Worm (Caenorhabditis elegans) whole organism, mixed stage, embryonic: ENCODE results near the gene R07E5.11.

Experiments
- M03D4.4 ChIP-seq: sonication (generic microtip); optimal IDR thresholded peaks from 2 replicates; lab custom pipeline; 2017; ENCODE audit warnings: mild to moderate bottlenecking, missing genetic modification characterization, missing compliant biosample characterization
- bed-3 ChIP-seq: fragments of 200-800 bp; sonication (Bioruptor generic); optimal IDR thresholded peaks from 3 replicates; lab custom pipeline; 2018; ENCODE audit warnings: mild to moderate bottlenecking, missing genetic modification characterization, moderate library complexity, missing compliant biosample characterization
- ceh-39 ChIP-seq: fragments of 150-350 bp; optimal IDR thresholded peaks from 2 replicates; lab custom pipeline; 2014; ENCODE audit warnings: missing biosample characterization, missing genetic modification characterization
- ceh-43 ChIP-seq: fragments of 200-800 bp; sonication (Bioruptor generic); optimal IDR thresholded peaks from 2 replicates; lab custom pipeline; 2018; ENCODE audit warnings: mild to moderate bottlenecking, missing genetic modification characterization, moderate library complexity, missing compliant biosample characterization
- ceh-83 ChIP-seq: fragments of 200-800 bp; sonication (Bioruptor generic); optimal IDR thresholded peaks from 2 replicates; lab custom pipeline; 2018; ENCODE audit warnings: mild to moderate bottlenecking, missing genetic modification characterization, missing compliant biosample characterization
- ces-1 ChIP-seq: fragments of 150-350 bp; optimal IDR thresholded peaks from 2 replicates; lab custom pipeline; 2014; ENCODE audit warnings: missing biosample characterization, missing genetic modification reagents, missing genetic modification characterization
- cnd-1 ChIP-seq: fragments of 200-800 bp; sonication (Bioruptor generic); optimal IDR thresholded peaks from 2 replicates; lab custom pipeline; 2018; ENCODE audit warnings: mild to moderate bottlenecking, missing genetic modification characterization, missing compliant biosample characterization
- drap-1 ChIP-seq: fragments of 200-800 bp; sonication (Bioruptor generic); optimal IDR thresholded peaks from 3 replicates; lab custom pipeline; 2018; ENCODE audit warnings: mild to moderate bottlenecking, missing genetic modification characterization, missing compliant biosample characterization
- elt-1 ChIP-seq: sonication (generic microtip); optimal IDR thresholded peaks from 2 replicates; lab custom pipeline; 2017; ENCODE audit warnings: missing genetic modification characterization, mild to moderate bottlenecking, missing compliant biosample characterization, antibody characterized with exemption, moderate library complexity, borderline replicate concordance; ENCODE audit not compliant: insufficient read depth
- elt-3 ChIP-seq: fragments of 150-350 bp; optimal IDR thresholded peaks from 2 replicates; lab custom pipeline; 2014; ENCODE audit warnings: missing biosample characterization, missing genetic modification characterization
- flh-1 ChIP-seq: fragments of 200-800 bp; sonication (Bioruptor generic); optimal IDR thresholded peaks from 2 replicates; lab custom pipeline; 2018; ENCODE audit warnings: mild to moderate bottlenecking, missing genetic modification characterization, moderate library complexity, missing compliant biosample characterization
- ham-2 ChIP-seq: fragments of 200-800 bp; sonication (Bioruptor generic); optimal IDR thresholded peaks from 2 replicates; lab custom pipeline; 2018; ENCODE audit warnings: mild to moderate bottlenecking, missing genetic modification characterization, missing compliant biosample characterization
- hlh-1 ChIP-seq: fragments of 150-350 bp; optimal IDR thresholded peaks from 2 replicates; lab custom pipeline; 2014; ENCODE audit warnings: missing biosample characterization, missing genetic modification reagents, missing genetic modification characterization
- lin-13 ChIP-seq: fragments of 150-350 bp; optimal IDR thresholded peaks from 2 replicates; lab custom pipeline; 2014; ENCODE audit warnings: missing biosample characterization, missing genetic modification characterization
- lin-32 ChIP-seq: fragments of 200-800 bp; sonication (Bioruptor generic); optimal IDR thresholded peaks from 2 replicates; lab custom pipeline; 2018; ENCODE audit warnings: mild to moderate bottlenecking, missing genetic modification characterization, missing compliant biosample characterization
- lsy-2 ChIP-seq: fragments of 150-350 bp; optimal IDR thresholded peaks from 2 replicates; lab custom pipeline; 2014; ENCODE audit warnings: missing biosample characterization, missing genetic modification characterization
- mab-5 ChIP-seq: fragments of 150-350 bp; optimal IDR thresholded peaks from 2 replicates; lab custom pipeline; 2014; ENCODE audit warnings: missing biosample characterization, missing genetic modification characterization
- mep-1 ChIP-seq: fragments of 150-350 bp; optimal IDR thresholded peaks from 2 replicates; lab custom pipeline; 2017; ENCODE audit warnings: missing biosample characterization, missing genetic modification reagents, missing genetic modification characterization, inconsistent platforms
- mls-2 ChIP-seq: sonication (generic microtip); optimal IDR thresholded peaks from 2 replicates; lab custom pipeline; 2016; ENCODE audit warnings: mild to moderate bottlenecking, missing genetic modification characterization, moderate library complexity, missing compliant biosample characterization
- nhr-12 ChIP-seq: fragments of 150-350 bp; optimal IDR thresholded peaks from 2 replicates; lab custom pipeline; 2014; ENCODE audit warnings: missing biosample characterization, missing genetic modification characterization
- nhr-2 ChIP-seq: fragments of 150-350 bp; optimal IDR thresholded peaks from 2 replicates; lab custom pipeline; 2014; ENCODE audit warnings: missing biosample characterization, missing genetic modification characterization
- nhr-237 ChIP-seq: fragments of 150-350 bp; optimal IDR thresholded peaks from 2 replicates; lab custom pipeline; 2014; ENCODE audit warnings: missing biosample characterization, missing genetic modification characterization
- nhr-28 ChIP-seq: fragments of 150-350 bp; optimal IDR thresholded peaks from 2 replicates; lab custom pipeline; 2014; ENCODE audit warnings: missing biosample characterization, missing genetic modification characterization
- nhr-76 ChIP-seq: sonication (generic microtip); optimal IDR thresholded peaks from 2 replicates; lab custom pipeline; 2017; ENCODE audit warnings: missing biosample characterization, missing genetic modification characterization
- pha-4 ChIP-seq: fragments of 150-350 bp; optimal IDR thresholded peaks from 2 replicates; lab custom pipeline; 2018; ENCODE audit warnings: missing biosample characterization, missing genetic modification reagents, missing genetic modification characterization
- sem-2 ChIP-seq: fragments of 200-800 bp; sonication (Bioruptor generic); optimal IDR thresholded peaks from 2 replicates; lab custom pipeline; 2018; ENCODE audit warnings: mild to moderate bottlenecking, missing genetic modification characterization, missing compliant biosample characterization
- sptf-1 ChIP-seq: sonication (generic microtip); optimal IDR thresholded peaks from 2 replicates; lab custom pipeline; 2017; ENCODE audit warnings: mild to moderate bottlenecking, missing genetic modification characterization, moderate library complexity, missing compliant biosample characterization
- tbx-8 ChIP-seq: fragments of 200-800 bp; sonication (Bioruptor generic); optimal IDR thresholded peaks from 2 replicates; lab custom pipeline; 2018; ENCODE audit warnings: mild to moderate bottlenecking, missing genetic modification characterization, moderate library complexity, missing compliant biosample characterization
- unc-120 ChIP-seq: sonication (generic microtip); optimal IDR thresholded peaks from 2 replicates; lab custom pipeline; 2017; ENCODE audit warnings: missing genetic modification characterization, missing compliant biosample characterization; ENCODE audit not compliant: poor library complexity, severe bottlenecking
- unc-62 ChIP-seq: fragments of 150-350 bp; optimal IDR thresholded peaks from 2 replicates; lab custom pipeline; 2014; ENCODE audit warnings: missing biosample characterization, missing genetic modification reagents, missing genetic modification characterization
- zip-8 ChIP-seq: fragments of 150-350 bp; optimal IDR thresholded peaks from 2 replicates; lab custom pipeline; 2014; ENCODE audit warnings: missing biosample characterization, missing genetic modification characterization
- ztf-11 ChIP-seq: fragments of 150-350 bp; optimal IDR thresholded peaks from 2 replicates; lab custom pipeline; 2014; ENCODE audit warnings: missing biosample characterization, missing genetic modification characterization

The R07E5.11 gene

ce11 chrIII:4378600-4379293 lies 36.3 kb downstream of the R07E5.11 start:
- TF ChIP-seq tbx-8 (GFP tag; lab: Kevin White, UChicago) = peak; percentile 33
- peak; percentile 25 for TF ChIP-seq nhr-2
- TF ChIP-seq cnd-1 (tag; lab: Kevin White, UChicago) = peak; percentile 66
- peak; percentile 87 for TF ChIP-seq mls-2 (tag; lab: Kevin White, UChicago)
- peak; percentile 13 for TF ChIP-seq lsy-2
- peak; percentile 65 for TF ChIP-seq drap-1 (GFP tag; lab: Kevin White, UChicago)
- peak; percentile 79 for TF ChIP-seq M03D4.4 (tag; lab: Kevin White, UChicago)
- TF ChIP-seq hlh-1 (tag; lab: Kevin White, UChicago) = peak; percentile 53
- peak; percentile 45 for TF ChIP-seq bed-3
- peak; percentile 23 for TF ChIP-seq ceh-43 (GFP tag; lab: Kevin White, UChicago)
- peak; percentile 13 for TF ChIP-seq pha-4 (tag; lab: Kevin White, UChicago)
- TF ChIP-seq lin-13 (tag; lab: Kevin White, UChicago) = peak; percentile 10
- peak; percentile 44 for TF ChIP-seq ham-2 (GFP tag; lab: Kevin White, UChicago)
- peak; percentile 69 for TF ChIP-seq sptf-1 (tag; lab: Kevin White, UChicago)
- peak; percentile 10 for TF ChIP-seq lin-32 (GFP tag; lab: Kevin White, UChicago)
- peak; percentile 61 for TF ChIP-seq sem-2 (GFP tag; lab: Kevin White, UChicago)
- TF ChIP-seq unc-120 = peak; percentile 56
- TF ChIP-seq ceh-83 (GFP tag; lab: Kevin White, UChicago) = peak; percentile 77
- peak; percentile 33 for TF ChIP-seq mep-1 (tag; lab: Kevin White, UChicago)

ce11 chrIII:4374854-4375253 lies 40.2 kb downstream of the R07E5.11 start, which contains the start of gene pals-26:
pals-26 (plus strand) TSS chrIII:4375154.
- no peak for TF ChIP-seq pha-4 (tag; lab: Kevin White, UChicago)
- no peak for TF ChIP-seq nhr-12 (tag; lab: Kevin White, UChicago)
- TF ChIP-seq sem-2 (GFP tag; lab: Kevin White, UChicago) = no peak
- no peak for TF ChIP-seq drap-1 (GFP tag; lab: Kevin White, UChicago)
- no peak for TF ChIP-seq nhr-237 (tag; lab: Kevin White, UChicago)
- TF ChIP-seq mls-2 (tag; lab: Kevin White, UChicago) = no peak
- no peak for TF ChIP-seq cnd-1 (tag; lab: Kevin White, UChicago)
- TF ChIP-seq ces-1 (GFP tag; lab: Kevin White, UChicago) = no peak
- no peak for TF ChIP-seq ceh-83 (GFP tag; lab: Kevin White, UChicago)
- TF ChIP-seq lin-13 (tag; lab: Kevin White, UChicago) = no peak
- no peak for TF ChIP-seq nhr-2
- no peak for TF ChIP-seq elt-1 (tag; lab: Kevin White, UChicago)
- no peak for TF ChIP-seq ceh-39 (tag; lab: Kevin White, UChicago)
- no peak for TF ChIP-seq unc-120
- no peak for TF ChIP-seq unc-62
- no peak for TF ChIP-seq elt-3 (tag; lab: Kevin White, UChicago)

- no peak for TF ChIP-seq cnd-1 (tag; lab: Kevin White, UChicago)
- TF ChIP-seq bed-3 = no peak
- TF ChIP-seq mep-1 (tag; lab: Kevin White, UChicago) = no peak
- TF ChIP-seq nhr-12 (tag; lab: Kevin White, UChicago) = no peak
- TF ChIP-seq unc-62 = no peak
- TF ChIP-seq lin-32 (GFP tag; lab: Kevin White, UChicago) = no peak
- TF ChIP-seq mab-5 (tag; lab: Kevin White, UChicago) = no peak
- TF ChIP-seq M03D4.4 (tag; lab: Kevin White, UChicago) = no peak
- TF ChIP-seq pha-4 (tag; lab: Kevin White, UChicago) = no peak
- TF ChIP-seq zip-8 = no peak
- TF ChIP-seq nhr-2 = no peak
These were observed 42.1 kb downstream of the R07E5.11 start for ce11 chrIII:4372894-4373293.

- TF ChIP-seq nhr-76 (tag; lab: Kevin White, UChicago) = no peak
- TF ChIP-seq M03D4.4 (tag; lab: Kevin White, UChicago) = no peak
- no peak for TF ChIP-seq unc-62
- TF ChIP-seq zip-8 = no peak
- TF ChIP-seq flh-1 (GFP tag; lab: Kevin White, UChicago) = no peak
- TF ChIP-seq nhr-237 (tag; lab: Kevin White, UChicago) = no peak
- TF ChIP-seq ham-2 (GFP tag; lab: Kevin White, UChicago) = no peak
- TF ChIP-seq mep-1 (tag; lab: Kevin White, UChicago) = no peak
- no peak for TF ChIP-seq ceh-39 (tag; lab: Kevin White, UChicago)
- TF ChIP-seq hlh-1 (tag; lab: Kevin White, UChicago) = no peak
- no peak for TF ChIP-seq bed-3
- no peak for TF ChIP-seq nhr-28 (tag; lab: Kevin White, UChicago)
- no peak for TF ChIP-seq lsy-2
- no peak for TF ChIP-seq lin-32 (GFP tag; lab: Kevin White, UChicago)
- no peak for TF ChIP-seq nhr-2
- TF ChIP-seq pha-4 (tag; lab: Kevin White, UChicago) = no peak
- TF ChIP-seq sptf-1 (tag; lab: Kevin White, UChicago) = no peak
- no peak for TF ChIP-seq ztf-11 (tag; lab: Kevin White, UChicago)
- no peak for TF ChIP-seq sem-2 (GFP tag; lab: Kevin White, UChicago)
These were observed 44.5 kb downstream of the R07E5.11 start, which contains the start of gene ckb-3 for ce11 chrIII:4370585-4370984. ckb-3 (plus strand) TSS chrIII:4370885.
